Worm (Caenorhabditis elegans) whole organism, L2 larva: ENCODE measurements around the gene Y41G9A.6.

Experiments
- ama-1 ChIP-seq: fragments of 150-350 bp; optimal IDR thresholded peaks from 2 replicates; lab custom pipeline; 2018; ENCODE audit warnings: inconsistent platforms
- ceh-16 ChIP-seq: fragments of 150-350 bp; optimal IDR thresholded peaks from 2 replicates; lab custom pipeline; 2014; ENCODE audit warnings: missing biosample characterization, missing genetic modification characterization
- elt-3 ChIP-seq: sonication (generic microtip); optimal IDR thresholded peaks from 2 replicates; lab custom pipeline; 2017; ENCODE audit warnings: missing biosample characterization, missing genetic modification characterization
- gmeb-1 ChIP-seq: fragments of 150-350 bp; optimal IDR thresholded peaks from 2 replicates; lab custom pipeline; 2014; ENCODE audit warnings: missing biosample characterization, missing genetic modification characterization
- lin-13 ChIP-seq: fragments of 150-350 bp; optimal IDR thresholded peaks from 2 replicates; lab custom pipeline; 2014; ENCODE audit warnings: missing biosample characterization, missing genetic modification reagents, missing genetic modification characterization
- lsy-2 ChIP-seq, 2 experiments: fragments of 150-350 bp in 1 of 2; sonication (generic microtip) in 1 of 2; optimal IDR thresholded peaks; 2 replicates each; lab custom pipeline; 2014 to 2017; ENCODE audit warnings: missing biosample characterization in 2 of 2, missing genetic modification characterization in 2 of 2
- unc-39 ChIP-seq: fragments of 150-350 bp; optimal IDR thresholded peaks from 2 replicates; lab custom pipeline; 2014; ENCODE audit warnings: missing biosample characterization, missing genetic modification characterization
- zag-1 ChIP-seq: fragments of 150-350 bp; optimal IDR thresholded peaks from 2 replicates; lab custom pipeline; 2014; ENCODE audit warnings: missing biosample characterization, missing genetic modification characterization

- TF ChIP-seq lin-13 (no peak), lsy-2 (tag; optimal IDR thresholded peaks at IDR 0.05; lab: Kevin White, UChicago) (no peak), ceh-16 (no peak), ama-1 (lab: Kevin White, UChicago) (no peak), unc-39 (no peak), gmeb-1 (no peak), zag-1 (tag; lab: Kevin White, UChicago) (no peak), elt-3 (tag; lab: Kevin White, UChicago) (no peak)
Observed at ce11 chrX:2990145-2990544, 13.5 kb downstream of the Y41G9A.6 start.
